Worm (Caenorhabditis elegans) whole organism, young adult: ENCODE measurements around the gene F40G9.5.

Source experiments
- B0261.1 ChIP-seq: sonication (generic microtip); optimal IDR thresholded peaks from 2 replicates; lab custom pipeline; 2016; ENCODE audit warnings: mild to moderate bottlenecking, missing genetic modification characterization, moderate library complexity, missing compliant biosample characterization
- D2030.7 ChIP-seq: fragments of 200-800 bp; sonication (Bioruptor generic); IDR thresholded peaks from 2 replicates; pipeline ENCODE4 v1.3.6; 2022; ENCODE audit warnings: missing genetic modification reagents, missing genetic modification characterization, missing compliant biosample characterization
- F10E7.11 ChIP-seq: sonication (generic microtip); optimal IDR thresholded peaks from 2 replicates; lab custom pipeline; 2017; ENCODE audit warnings: mild to moderate bottlenecking, missing genetic modification characterization, moderate library complexity, missing compliant biosample characterization
- F37B4.10 ChIP-seq: fragments of 200-800 bp; sonication (Bioruptor generic); IDR thresholded peaks from 2 replicates; pipeline ENCODE4 v1.3.6; 2022; ENCODE audit warnings: missing genetic modification characterization, missing compliant biosample characterization
- F55B11.4 ChIP-seq: sonication (generic microtip); optimal IDR thresholded peaks from 2 replicates; lab custom pipeline; 2016; ENCODE audit warnings: missing compliant biosample characterization, missing genetic modification characterization, borderline replicate concordance; ENCODE audit not compliant: insufficient read depth
- F57C9.4 ChIP-seq: sonication (generic microtip); optimal IDR thresholded peaks from 2 replicates; lab custom pipeline; 2017; ENCODE audit warnings: mild to moderate bottlenecking, missing genetic modification characterization, missing compliant biosample characterization
- akir-1 ChIP-seq: fragments of 200-800 bp; sonication (Bioruptor generic); optimal IDR thresholded peaks from 2 replicates; lab custom pipeline; 2018; ENCODE audit warnings: mild to moderate bottlenecking, missing genetic modification characterization, moderate library complexity, missing compliant biosample characterization
- attf-5 ChIP-seq: fragments of 200-800 bp; sonication (Bioruptor generic); optimal IDR thresholded peaks from 2 replicates; lab custom pipeline; 2018; ENCODE audit warnings: mild to moderate bottlenecking, missing genetic modification characterization, missing compliant biosample characterization
- bed-2 ChIP-seq: fragments of 200-800 bp; sonication (Bioruptor generic); IDR thresholded peaks from 2 replicates; pipeline ENCODE4 v1.3.6; 2022; ENCODE audit warnings: missing genetic modification reagents, missing genetic modification characterization, missing compliant biosample characterization
- cebp-1 ChIP-seq, 2 experiments: fragments of 200-800 bp in 1 of 2; sonication (Bioruptor generic) in 1 of 2; sonication (generic microtip) in 1 of 2; IDR thresholded peaks in 1 of 2; optimal IDR thresholded peaks in 1 of 2; 2 replicates each; pipeline versions ENCODE4 v1.3.6 to Lab custom; 2017 to 2022; ENCODE audit warnings: missing compliant biosample characterization in 2 of 2, missing genetic modification characterization in 2 of 2, mild to moderate bottlenecking in 1 of 2, missing genetic modification reagents in 1 of 2, moderate library complexity in 1 of 2
- ceh-79 ChIP-seq: sonication (generic microtip); optimal IDR thresholded peaks from 2 replicates; lab custom pipeline; 2017; ENCODE audit warnings: mild to moderate bottlenecking, missing genetic modification characterization, missing compliant biosample characterization
- ceh-91 ChIP-seq: fragments of 200-800 bp; sonication (Bioruptor generic); IDR thresholded peaks from 2 replicates; pipeline ENCODE4 v1.3.6; 2022; ENCODE audit warnings: missing genetic modification reagents, missing genetic modification characterization, missing compliant biosample characterization
- dpl-1 ChIP-seq: fragments of 150-350 bp; optimal IDR thresholded peaks from 2 replicates; lab custom pipeline; 2014; ENCODE audit warnings: missing biosample characterization, missing genetic modification reagents, missing genetic modification characterization
- egl-44 ChIP-seq: fragments of 200-800 bp; sonication (Bioruptor generic); IDR thresholded peaks from 2 replicates; pipeline ENCODE4 v1.3.6; 2022; ENCODE audit warnings: missing genetic modification reagents, missing genetic modification characterization, missing compliant biosample characterization
- ekl-4 ChIP-seq: fragments of 200-800 bp; sonication (Bioruptor generic); IDR thresholded peaks from 2 replicates; pipeline ENCODE4 v1.3.6; 2022; ENCODE audit warnings: missing genetic modification reagents, missing genetic modification characterization, missing compliant biosample characterization
- gei-17 ChIP-seq: fragments of 200-800 bp; sonication (Bioruptor generic); optimal IDR thresholded peaks from 2 replicates; lab custom pipeline; 2018; ENCODE audit warnings: mild to moderate bottlenecking, missing genetic modification characterization, missing compliant biosample characterization
- hmg-1.2 ChIP-seq: fragments of 200-800 bp; sonication (Bioruptor generic); IDR thresholded peaks from 2 replicates; pipeline ENCODE4 v1.3.6; 2022; ENCODE audit warnings: missing genetic modification reagents, missing genetic modification characterization, missing compliant biosample characterization
- lin-35 ChIP-seq, 3 experiments: fragments of 150-350 bp in 2 of 3; sonication (generic microtip) in 1 of 3; optimal IDR thresholded peaks; 2 replicates each; lab custom pipeline; 2014 to 2018; ENCODE audit warnings: missing biosample characterization in 3 of 3, missing genetic modification characterization in 3 of 3, missing genetic modification reagents in 3 of 3
- lin-54 ChIP-seq: fragments of 200-800 bp; sonication (Bioruptor generic); optimal IDR thresholded peaks from 2 replicates; lab custom pipeline; 2018; ENCODE audit warnings: mild to moderate bottlenecking, missing genetic modification characterization, missing compliant biosample characterization
- lsy-27 ChIP-seq: sonication (generic microtip); optimal IDR thresholded peaks from 2 replicates; lab custom pipeline; 2017; ENCODE audit warnings: missing genetic modification characterization, mild to moderate bottlenecking, missing compliant biosample characterization, antibody characterized with exemption, missing genotype, borderline replicate concordance; ENCODE audit not compliant: insufficient read depth
- mcd-1 ChIP-seq: fragments of 200-800 bp; sonication (Bioruptor generic); IDR thresholded peaks from 2 replicates; pipeline ENCODE4 v1.3.6; 2022; ENCODE audit warnings: missing genetic modification reagents, missing genetic modification characterization, missing compliant biosample characterization
- mxl-1 ChIP-seq: sonication (generic microtip); optimal IDR thresholded peaks from 2 replicates; lab custom pipeline; 2016; ENCODE audit warnings: missing genetic modification characterization, missing compliant biosample characterization
- nfya-2 ChIP-seq: fragments of 200-800 bp; sonication (Bioruptor generic); IDR thresholded peaks from 2 replicates; pipeline ENCODE4 v1.3.6; 2022; ENCODE audit warnings: missing genetic modification reagents, missing genetic modification characterization, missing compliant biosample characterization
- nhr-80 ChIP-seq: sonication (generic microtip); optimal IDR thresholded peaks from 2 replicates; lab custom pipeline; 2016; ENCODE audit warnings: missing genetic modification characterization, missing compliant biosample characterization
- snpc-1.1 ChIP-seq: sonication (generic microtip); optimal IDR thresholded peaks from 2 replicates; lab custom pipeline; 2017; ENCODE audit warnings: missing genetic modification characterization, mild to moderate bottlenecking, missing compliant biosample characterization, antibody characterized with exemption, moderate library complexity, missing genotype, missing genetic modification reagents; ENCODE audit not compliant: insufficient read depth
- snpc-4 ChIP-seq, 5 experiments: fragments of 150-350 bp in 1 of 5; sonication (generic microtip) in 4 of 5; optimal IDR thresholded peaks; 2 replicates each; lab custom pipeline; 2014 to 2018; ENCODE audit warnings: missing genetic modification characterization in 5 of 5, missing biosample characterization in 3 of 5, antibody characterized with exemption in 2 of 5, mild to moderate bottlenecking in 2 of 5, missing compliant biosample characterization in 2 of 5, missing genotype in 2 of 5, moderate library complexity in 2 of 5, missing genetic modification reagents in 1 of 5
- tbx-9 ChIP-seq: sonication (generic microtip); optimal IDR thresholded peaks from 2 replicates; lab custom pipeline; 2016; ENCODE audit warnings: borderline replicate concordance, missing genetic modification characterization, inconsistent platforms, missing compliant biosample characterization
- tlf-1 ChIP-seq: fragments of 200-800 bp; sonication (Bioruptor generic); optimal IDR thresholded peaks from 2 replicates; lab custom pipeline; 2018; ENCODE audit warnings: mild to moderate bottlenecking, missing genetic modification characterization, missing compliant biosample characterization
- zfh-2 ChIP-seq: fragments of 200-800 bp; sonication (Bioruptor generic); conservative IDR thresholded peaks from 2 replicates; pipeline ENCODE4 v1.3.6; 2022; ENCODE audit warnings: missing genetic modification reagents, missing genetic modification characterization, missing compliant biosample characterization
- ztf-25 ChIP-seq: fragments of 200-800 bp; sonication (Bioruptor generic); IDR thresholded peaks from 2 replicates; pipeline ENCODE4 v1.3.6; 2022; ENCODE audit warnings: missing genetic modification reagents, missing genetic modification characterization, missing compliant biosample characterization
- ztf-6 ChIP-seq: fragments of 200-800 bp; sonication (Bioruptor generic); IDR thresholded peaks from 2 replicates; pipeline ENCODE4 v1.3.6; 2022; ENCODE audit warnings: missing genetic modification reagents, missing genetic modification characterization, missing compliant biosample characterization

The F40G9.5 gene

ce11 chrIII:180963-181362 lies at the start of gene F40G9.5:
TSS of gene F40G9.5 (plus strand) at chrIII:181263.
- no peak for TF ChIP-seq ekl-4 (GFP tag; lab: Robert Waterston, UW)
- TF ChIP-seq F55B11.4: no peak
- no peak for TF ChIP-seq tbx-9 (tag; lab: Kevin White, UChicago)
- TF ChIP-seq ceh-79 (tag; lab: Kevin White, UChicago): no peak
- no peak for TF ChIP-seq lsy-27 (tag; lab: Kevin White, UChicago)
- TF ChIP-seq F37B4.10 (GFP tag; lab: Robert Waterston, UW): no peak
- no peak for TF ChIP-seq ceh-91 (GFP tag; lab: Robert Waterston, UW)
- TF ChIP-seq tlf-1 (GFP tag; lab: Kevin White, UChicago): no peak
- no peak for TF ChIP-seq egl-44
- TF ChIP-seq F10E7.11: no peak
- TF ChIP-seq ztf-25: no peak

DNA sequence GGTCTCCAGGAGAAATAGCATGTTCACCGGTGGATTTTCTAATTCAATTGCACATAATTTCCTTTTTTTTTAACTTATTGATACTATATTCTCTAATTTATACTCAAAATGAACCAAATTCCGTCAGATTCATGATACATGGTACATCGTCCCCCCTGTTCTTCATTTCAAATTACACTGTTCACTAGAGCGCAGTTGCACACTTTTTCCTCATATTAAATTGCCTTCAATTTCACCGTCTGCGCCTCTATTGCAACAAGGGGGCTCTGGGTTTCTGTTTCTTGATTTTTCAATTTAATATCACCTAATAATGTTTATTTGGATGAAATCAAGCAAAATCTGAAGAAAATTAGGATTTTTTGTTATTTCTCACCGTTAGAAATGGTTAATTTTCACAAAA lies 49.4 kb upstream of the F40G9.5 start:
- TF ChIP-seq nhr-80 (tag; lab: Kevin White, UChicago) (peak; percentile 7), B0261.1 (tag; lab: Kevin White, UChicago) (no peak), nfya-2 (no peak), dpl-1 (GFP tag; lab: Kevin White, UChicago) (no peak), D2030.7 (no peak), tlf-1 (GFP tag; lab: Kevin White, UChicago) (no peak), attf-5 (GFP tag; lab: Kevin White, UChicago) (peak; percentile 54), cebp-1 (GFP tag; IDR thresholded peaks at IDR 0.05; lab: Robert Waterston, UW) (no peak), cebp-1 (tag; optimal IDR thresholded peaks at IDR 0.05; lab: Kevin White, UChicago) (no peak), lin-35 (GFP tag; optimal IDR thresholded peaks at IDR 0.05; lab: Kevin White, UChicago) (peak in 1 of 3 experiments; percentile 28), mcd-1 (GFP tag; lab: Robert Waterston, UW) (peak; percentile 81), F57C9.4 (tag; lab: Kevin White, UChicago) (no peak), hmg-1.2 (GFP tag; lab: Robert Waterston, UW) (peak; percentile 62; the same call in 1 of the 2 replicates), mxl-1 (tag; lab: Kevin White, UChicago) (no peak), snpc-1.1 (no peak), zfh-2 (no peak), lin-54 (GFP tag; lab: Kevin White, UChicago) (no peak)

DNA sequence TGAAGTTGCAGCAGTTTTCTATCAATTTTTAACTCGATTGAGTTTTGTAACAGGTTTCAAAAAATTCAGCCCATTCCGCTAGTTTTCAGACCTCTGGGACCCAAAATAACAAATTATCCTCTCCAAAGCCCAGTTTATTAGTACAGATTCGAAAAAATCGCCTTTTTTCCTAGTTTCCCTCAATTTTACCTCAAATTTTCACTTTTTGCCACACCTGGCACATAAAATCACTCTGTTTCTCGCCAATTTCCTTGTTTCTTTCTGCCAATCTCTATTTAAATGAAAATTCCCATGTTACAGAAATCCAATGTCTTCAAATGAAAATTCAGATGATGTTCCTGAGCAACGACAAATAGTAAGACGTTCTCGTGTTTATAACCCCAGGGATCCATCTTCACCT lies 48.9 kb upstream of the F40G9.5 start, which contains the start of gene pals-22:
pals-22 (plus strand) TSS at position 301 of the 400 bp plus-strand sequence.
- TF ChIP-seq zfh-2: no peak
- TF ChIP-seq bed-2: no peak

DNA sequence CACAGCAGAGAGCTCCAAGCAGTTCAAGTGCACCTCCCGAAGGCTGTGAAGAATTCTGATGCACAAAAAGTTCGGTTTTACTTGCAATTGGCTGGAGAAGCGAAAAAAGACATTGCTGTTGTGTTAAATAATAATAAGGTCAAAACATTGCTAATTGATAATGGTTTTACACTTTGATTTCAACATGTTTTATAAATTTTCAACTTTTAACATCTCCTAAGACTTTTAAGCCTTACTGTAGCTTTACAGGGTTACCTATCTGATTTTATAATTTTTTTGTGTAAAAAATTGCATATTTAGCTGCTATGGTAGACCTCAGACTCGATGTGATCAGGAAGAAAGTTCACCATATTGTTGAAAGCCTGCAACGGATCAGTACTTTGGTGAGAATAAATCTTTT lies 46.9 kb upstream of the F40G9.5 start, which contains the start of gene pals-25:
pals-25 (plus strand) TSS at position 301 of the 400 bp plus-strand sequence.
- TF ChIP-seq snpc-4 (GFP tag; optimal IDR thresholded peaks at IDR 0.05; lab: Kevin White, UChicago) (no peak), snpc-4 (tag; optimal IDR thresholded peaks at IDR 0.05; lab: Kevin White, UChicago) (no peak), akir-1 (GFP tag; lab: Kevin White, UChicago) (no peak), ztf-6 (GFP tag; lab: Robert Waterston, UW) (no peak)
- TF ChIP-seq, all 124 proteins: peak for 0

DNA sequence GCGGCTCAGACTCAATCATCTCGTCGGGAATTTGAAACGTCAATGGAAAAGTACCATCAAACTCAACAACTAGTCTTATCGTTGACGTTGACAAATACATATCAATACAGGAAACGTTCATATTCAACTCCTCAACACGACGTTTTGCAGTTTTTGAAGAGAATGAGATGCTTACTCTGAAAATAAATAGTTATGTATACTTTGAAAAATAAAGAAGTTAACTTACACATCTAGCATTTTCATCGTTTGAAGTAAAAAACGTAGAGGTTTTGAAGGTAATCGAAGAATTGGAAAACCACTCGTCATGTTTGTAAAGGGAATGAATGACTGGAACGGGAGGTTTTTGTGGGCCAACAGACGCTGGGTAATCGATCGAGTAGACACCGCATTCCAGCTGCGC lies 40.2 kb upstream of the F40G9.5 start, which contains the start of gene fbxb-81:
fbxb-81 (minus strand) TSS at position 314 of the 400 bp plus-strand sequence.
- TF ChIP-seq egl-44 (no peak), gei-17 (GFP tag; lab: Kevin White, UChicago) (no peak)
